Worm (Caenorhabditis elegans) whole organism, L1 larva: ENCODE measurements around the gene Y57G11B.3.
A peak's percentile ranks its signal among the peaks of the same experiment; 100 is the strongest.

Experiments
- C16A3.4 ChIP-seq: fragments of 150-350 bp; optimal IDR thresholded peaks from 2 replicates; lab custom pipeline; 2014; ENCODE audit warnings: missing biosample characterization, missing genetic modification characterization
- F16B12.6 ChIP-seq: fragments of 150-350 bp; optimal IDR thresholded peaks from 2 replicates; lab custom pipeline; 2014; ENCODE audit warnings: missing biosample characterization, missing genetic modification characterization
- Y116A8C.19 ChIP-seq: sonication (generic microtip); optimal IDR thresholded peaks from 2 replicates; lab custom pipeline; 2016; ENCODE audit warnings: missing compliant biosample characterization, missing genetic modification characterization, borderline replicate concordance
- aha-1 ChIP-seq: fragments of 150-350 bp; optimal IDR thresholded peaks from 2 replicates; lab custom pipeline; 2014; ENCODE audit warnings: missing biosample characterization, missing genetic modification characterization
- blmp-1 ChIP-seq: fragments of 150-350 bp; optimal IDR thresholded peaks from 2 replicates; lab custom pipeline; 2014; ENCODE audit warnings: missing biosample characterization, missing genetic modification characterization
- ceh-63 ChIP-seq: fragments of 200-800 bp; sonication (Bioruptor generic); optimal IDR thresholded peaks from 2 replicates; lab custom pipeline; 2018; ENCODE audit warnings: mild to moderate bottlenecking, missing genetic modification characterization, missing compliant biosample characterization
- ceh-88 ChIP-seq: fragments of 200-800 bp; sonication (Bioruptor generic); IDR thresholded peaks from 2 replicates; pipeline ENCODE4 v1.3.6; 2022; ENCODE audit warnings: missing genetic modification characterization, missing compliant biosample characterization
- ces-1 ChIP-seq: fragments of 150-350 bp; optimal IDR thresholded peaks from 2 replicates; lab custom pipeline; 2014; ENCODE audit warnings: missing biosample characterization, missing genetic modification reagents, missing genetic modification characterization
- dpl-1 ChIP-seq, 3 experiments: fragments of 150-350 bp in 2 of 3; sonication (generic microtip) in 1 of 3; optimal IDR thresholded peaks; 2 replicates each; lab custom pipeline; 2014 to 2017; ENCODE audit warnings: missing biosample characterization in 3 of 3, missing genetic modification characterization in 3 of 3, missing genetic modification reagents in 3 of 3
- efl-1 ChIP-seq, 4 experiments: fragments of 150-350 bp; optimal IDR thresholded peaks in 3 of 4; peaks in 1 of 4; 1 replicate in 1 of 4; 2 replicates in 3 of 4; lab custom pipeline; 2014; ENCODE audit warnings: missing biosample characterization in 2 of 4, missing genetic modification characterization in 2 of 4, missing genetic modification reagents in 2 of 4
- egl-27 ChIP-seq, 2 experiments: fragments of 150-350 bp in 1 of 2; sonication (generic microtip); optimal IDR thresholded peaks; 3 replicates each; lab custom pipeline; 2017 to 2018; ENCODE audit warnings: missing biosample characterization in 2 of 2, missing genetic modification characterization in 2 of 2, missing genetic modification reagents in 2 of 2
- elt-3 ChIP-seq, 6 experiments: fragments of 150-350 bp in 1 of 6; sonication (generic microtip); optimal IDR thresholded peaks; 2 replicates each; lab custom pipeline; 2017 to 2018; ENCODE audit warnings: missing biosample characterization in 6 of 6, missing genetic modification characterization in 6 of 6, inconsistent platforms in 1 of 6
- fkh-10 ChIP-seq: sonication (generic microtip); optimal IDR thresholded peaks from 2 replicates; lab custom pipeline; 2017; ENCODE audit warnings: missing biosample characterization, missing genetic modification reagents, missing genetic modification characterization
- grh-1 ChIP-seq: fragments of 200-800 bp; sonication (Bioruptor generic); IDR thresholded peaks from 2 replicates; pipeline ENCODE4 v1.3.6; 2022; ENCODE audit warnings: missing genetic modification reagents, missing genetic modification characterization, missing compliant biosample characterization
- hlh-17 ChIP-seq: fragments of 200-800 bp; sonication (Bioruptor generic); optimal IDR thresholded peaks from 2 replicates; lab custom pipeline; 2018; ENCODE audit warnings: missing genetic modification characterization, mild to moderate bottlenecking, missing compliant biosample characterization, moderate library complexity, borderline replicate concordance
- hlh-4 ChIP-seq: sonication (generic microtip); optimal IDR thresholded peaks from 2 replicates; lab custom pipeline; 2016; ENCODE audit warnings: mild to moderate bottlenecking, missing genetic modification characterization, missing compliant biosample characterization
- hpl-2 ChIP-seq: fragments of 150-350 bp; optimal IDR thresholded peaks from 2 replicates; lab custom pipeline; 2014; ENCODE audit warnings: missing biosample characterization, missing genetic modification reagents, missing genetic modification characterization
- isw-1 ChIP-seq: fragments of 200-800 bp; sonication (Bioruptor generic); IDR thresholded peaks from 2 replicates; pipeline ENCODE4 v1.3.6; 2022; ENCODE audit warnings: missing genetic modification characterization, missing compliant biosample characterization
- jun-1 ChIP-seq: fragments of 150-350 bp; optimal IDR thresholded peaks from 2 replicates; lab custom pipeline; 2014; ENCODE audit warnings: missing biosample characterization, missing genetic modification reagents, missing genetic modification characterization
- lin-14 ChIP-seq: fragments of 200-800 bp; sonication (Bioruptor generic); optimal IDR thresholded peaks from 2 replicates; lab custom pipeline; 2018; ENCODE audit warnings: mild to moderate bottlenecking, missing genetic modification characterization, moderate library complexity, missing compliant biosample characterization
- lin-35 ChIP-seq, 2 experiments: fragments of 150-350 bp; optimal IDR thresholded peaks; 2 replicates each; lab custom pipeline; 2014; ENCODE audit warnings: missing biosample characterization in 2 of 2, missing genetic modification characterization in 2 of 2, missing genetic modification reagents in 2 of 2
- lir-3 ChIP-seq: sonication (generic microtip); optimal IDR thresholded peaks from 2 replicates; lab custom pipeline; 2016; ENCODE audit warnings: mild to moderate bottlenecking, missing genetic modification characterization, moderate library complexity, missing compliant biosample characterization; ENCODE audit not compliant: poor library complexity
- lsy-2 ChIP-seq, 2 experiments: fragments of 150-350 bp; optimal IDR thresholded peaks; 2 replicates each; lab custom pipeline; 2014; ENCODE audit warnings: missing biosample characterization in 2 of 2, missing genetic modification characterization in 2 of 2
- mab-9 ChIP-seq: fragments of 200-800 bp; sonication (Bioruptor generic); IDR thresholded peaks from 2 replicates; pipeline ENCODE4 v1.3.6; 2022; ENCODE audit warnings: missing genetic modification reagents, missing genetic modification characterization, missing compliant biosample characterization
- nhr-11 ChIP-seq: fragments of 150-350 bp; optimal IDR thresholded peaks from 2 replicates; lab custom pipeline; 2014; ENCODE audit warnings: missing biosample characterization, missing genetic modification characterization
- nhr-19 ChIP-seq: fragments of 200-800 bp; sonication (Bioruptor generic); conservative IDR thresholded peaks from 2 replicates; pipeline ENCODE4 v1.3.6; 2022; ENCODE audit warnings: missing genetic modification characterization, missing compliant biosample characterization
- nhr-20 ChIP-seq: sonication (generic microtip); optimal IDR thresholded peaks from 2 replicates; lab custom pipeline; 2016; ENCODE audit warnings: mild to moderate bottlenecking, missing genetic modification characterization, missing compliant biosample characterization
- nhr-237 ChIP-seq: fragments of 150-350 bp; optimal IDR thresholded peaks from 2 replicates; lab custom pipeline; 2014; ENCODE audit warnings: missing biosample characterization, missing genetic modification characterization
- nhr-71 ChIP-seq: sonication (generic microtip); optimal IDR thresholded peaks from 2 replicates; lab custom pipeline; 2016; ENCODE audit warnings: mild to moderate bottlenecking, missing genetic modification characterization, moderate library complexity, missing compliant biosample characterization
- nhr-76 ChIP-seq: sonication (generic microtip); optimal IDR thresholded peaks from 2 replicates; lab custom pipeline; 2017; ENCODE audit warnings: missing biosample characterization, missing genetic modification characterization
- nhr-84 ChIP-seq: sonication (generic microtip); optimal IDR thresholded peaks from 2 replicates; lab custom pipeline; 2017; ENCODE audit warnings: missing biosample characterization, missing genetic modification characterization
- nhr-85 ChIP-seq: sonication (generic microtip); peaks from one replicate; lab custom pipeline; 2016; ENCODE audit warnings: missing genetic modification characterization, inconsistent platforms, missing compliant biosample characterization
- pag-3 ChIP-seq: sonication (generic microtip); optimal IDR thresholded peaks from 2 replicates; lab custom pipeline; 2017; ENCODE audit warnings: missing genetic modification characterization, mild to moderate bottlenecking, missing compliant biosample characterization, antibody characterized with exemption, borderline replicate concordance; ENCODE audit not compliant: insufficient read depth
- rnt-1 ChIP-seq: sonication (generic microtip); optimal IDR thresholded peaks from 2 replicates; lab custom pipeline; 2016; ENCODE audit warnings: mild to moderate bottlenecking, missing genetic modification characterization, moderate library complexity, missing compliant biosample characterization
- snu-23 ChIP-seq: sonication (generic microtip); optimal IDR thresholded peaks from 2 replicates; lab custom pipeline; 2016; ENCODE audit warnings: missing genetic modification characterization, missing compliant biosample characterization
- sox-4 ChIP-seq: sonication (generic microtip); optimal IDR thresholded peaks from 2 replicates; lab custom pipeline; 2016; ENCODE audit warnings: missing genetic modification characterization, missing compliant biosample characterization
- swsn-7 ChIP-seq: sonication (generic microtip); optimal IDR thresholded peaks from 2 replicates; lab custom pipeline; 2016; ENCODE audit warnings: missing genetic modification characterization, missing compliant biosample characterization
- tbx-2 ChIP-seq: sonication (generic microtip); optimal IDR thresholded peaks from 2 replicates; lab custom pipeline; 2016; ENCODE audit warnings: missing genetic modification characterization, missing compliant biosample characterization
- unc-130 ChIP-seq: fragments of 150-350 bp; optimal IDR thresholded peaks from 2 replicates; lab custom pipeline; 2017; ENCODE audit warnings: missing biosample characterization, missing genetic modification characterization, inconsistent platforms
- unc-62 ChIP-seq: fragments of 150-350 bp; optimal IDR thresholded peaks from 2 replicates; lab custom pipeline; 2014; ENCODE audit warnings: missing biosample characterization, missing genetic modification reagents, missing genetic modification characterization
- unc-86 ChIP-seq: sonication (generic microtip); optimal IDR thresholded peaks from 2 replicates; lab custom pipeline; 2016; ENCODE audit warnings: missing genetic modification characterization, missing compliant biosample characterization
- vab-15 ChIP-seq: sonication (generic microtip); optimal IDR thresholded peaks from 2 replicates; lab custom pipeline; 2017; ENCODE audit warnings: missing genotype, mild to moderate bottlenecking, missing genetic modification characterization, missing compliant biosample characterization
- xbp-1 ChIP-seq: sonication (generic microtip); optimal IDR thresholded peaks from 2 replicates; lab custom pipeline; 2016; ENCODE audit warnings: missing genetic modification characterization, missing compliant biosample characterization
- zip-4 ChIP-seq: fragments of 200-800 bp; sonication (Bioruptor generic); optimal IDR thresholded peaks from 2 replicates; lab custom pipeline; 2018; ENCODE audit warnings: mild to moderate bottlenecking, missing genetic modification characterization, moderate library complexity, missing compliant biosample characterization
- ztf-4 ChIP-seq: fragments of 150-350 bp; optimal IDR thresholded peaks from 2 replicates; lab custom pipeline; 2014; ENCODE audit warnings: missing biosample characterization, missing genetic modification characterization

Gene Y57G11B.3

DNA sequence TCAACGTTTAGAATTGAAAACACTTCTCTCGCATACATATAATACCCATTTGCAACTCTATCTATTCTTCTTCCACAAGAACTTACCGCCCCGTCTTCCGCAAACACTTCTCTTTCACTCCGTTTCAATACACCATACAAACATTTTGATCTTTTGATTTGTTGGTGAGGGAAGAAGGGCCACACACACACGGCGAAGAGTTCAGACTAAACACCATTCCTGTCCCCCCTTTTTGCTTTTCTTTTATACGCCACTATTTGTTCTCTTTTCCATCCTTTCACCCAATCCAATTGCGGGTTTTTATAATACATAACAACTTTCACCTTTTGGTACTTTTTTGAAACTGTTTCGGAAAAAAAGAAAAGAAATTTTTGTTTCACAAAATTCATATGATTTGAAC is 31.0 kb upstream of the Y57G11B.3 start:
- TF ChIP-seq blmp-1 (tag; lab: Kevin White, UChicago) (peak; percentile 78), elt-3 (tag; optimal IDR thresholded peaks at IDR 0.05; lab: Kevin White, UChicago) (no peak), swsn-7 (tag; lab: Kevin White, UChicago) (no peak), hlh-4 (tag; lab: Kevin White, UChicago) (no peak), lin-35 (GFP tag; optimal IDR thresholded peaks at IDR 0.05; lab: Kevin White, UChicago) (no peak), nhr-71 (peak; percentile 20), nhr-20 (tag; lab: Kevin White, UChicago) (peak; percentile 38), lin-14 (GFP tag; lab: Kevin White, UChicago) (peak; percentile 54), nhr-237 (tag; lab: Kevin White, UChicago) (no peak)

DNA sequence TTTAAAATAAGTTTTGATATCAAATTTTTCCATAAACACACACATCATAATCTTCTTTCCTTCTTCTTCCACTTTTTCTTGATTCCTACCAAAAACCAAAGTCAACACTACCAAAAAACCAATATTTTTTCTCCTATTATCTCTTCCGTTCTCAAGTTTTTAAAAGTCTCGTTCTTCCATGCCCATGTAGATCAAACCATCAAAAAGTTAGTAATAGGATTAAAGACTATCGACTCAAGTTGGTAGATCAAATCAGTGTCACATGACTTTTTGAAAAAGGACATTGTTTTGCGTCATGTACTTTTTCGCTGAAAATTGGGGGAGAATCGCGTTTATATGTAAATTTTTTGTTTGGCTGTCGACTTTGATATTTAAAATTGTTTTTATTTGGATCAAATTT is 28.8 kb upstream of the Y57G11B.3 start:
- TF ChIP-seq rnt-1 (tag; lab: Kevin White, UChicago): no peak
- TF ChIP-seq nhr-237 (tag; lab: Kevin White, UChicago): no peak
- no peak for TF ChIP-seq mab-9
- TF ChIP-seq snu-23: peak; percentile 30
- TF ChIP-seq nhr-85 (tag; lab: Kevin White, UChicago): peak; percentile 84
- TF ChIP-seq grh-1: no peak
- no peak for TF ChIP-seq efl-1 (optimal IDR thresholded peaks at IDR 0.05; lab: Kevin White, UChicago)
- TF ChIP-seq efl-1 (GFP tag; optimal IDR thresholded peaks at IDR 0.05 in 1 of 2; lab: Kevin White, UChicago): peak in 1 of 2 experiments; percentile 90
- no peak for TF ChIP-seq lir-3 (tag; lab: Kevin White, UChicago)
- no peak for TF ChIP-seq pag-3 (tag; lab: Kevin White, UChicago)
- peak in 1 of 2 experiments; percentile 34 for TF ChIP-seq lin-35 (GFP tag; optimal IDR thresholded peaks at IDR 0.05; lab: Kevin White, UChicago)
- no peak for TF ChIP-seq xbp-1 (tag; lab: Kevin White, UChicago)
- TF ChIP-seq nhr-20 (tag; lab: Kevin White, UChicago): peak; percentile 40
- no peak for TF ChIP-seq unc-86 (tag; lab: Kevin White, UChicago)
- no peak for TF ChIP-seq nhr-84 (tag; lab: Kevin White, UChicago)
- TF ChIP-seq ztf-4: no peak

DNA sequence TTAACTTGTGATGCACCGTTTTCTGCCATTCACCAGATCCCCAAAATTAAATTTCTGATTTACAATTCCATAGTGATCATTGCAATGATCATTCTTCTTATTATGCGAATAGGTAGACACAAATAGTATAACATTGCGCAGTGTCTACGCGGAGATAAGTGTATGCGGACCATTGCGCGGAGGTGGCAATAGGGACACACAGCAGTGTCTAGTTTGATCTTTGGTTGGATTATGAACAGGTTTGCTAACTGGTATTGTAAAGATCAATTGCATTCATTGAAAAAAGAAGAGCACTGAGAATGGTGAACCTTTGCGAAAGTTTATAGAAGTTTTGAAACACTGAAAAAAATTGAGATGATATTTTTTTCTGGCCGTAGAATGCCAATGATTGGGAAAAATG is 25.1 kb upstream of the Y57G11B.3 start:
- TF ChIP-seq elt-3 (tag; optimal IDR thresholded peaks at IDR 0.05; lab: Kevin White, UChicago) (peak in 1 of 6 experiments; percentile 55), blmp-1 (tag; lab: Kevin White, UChicago) (peak; percentile 12), hlh-17 (GFP tag; lab: Kevin White, UChicago) (no peak), dpl-1 (GFP tag; optimal IDR thresholded peaks at IDR 0.05; lab: Kevin White, UChicago) (no peak), nhr-20 (tag; lab: Kevin White, UChicago) (peak; percentile 46), nhr-85 (tag; lab: Kevin White, UChicago) (peak; percentile 67), tbx-2 (tag; lab: Kevin White, UChicago) (no peak)

DNA sequence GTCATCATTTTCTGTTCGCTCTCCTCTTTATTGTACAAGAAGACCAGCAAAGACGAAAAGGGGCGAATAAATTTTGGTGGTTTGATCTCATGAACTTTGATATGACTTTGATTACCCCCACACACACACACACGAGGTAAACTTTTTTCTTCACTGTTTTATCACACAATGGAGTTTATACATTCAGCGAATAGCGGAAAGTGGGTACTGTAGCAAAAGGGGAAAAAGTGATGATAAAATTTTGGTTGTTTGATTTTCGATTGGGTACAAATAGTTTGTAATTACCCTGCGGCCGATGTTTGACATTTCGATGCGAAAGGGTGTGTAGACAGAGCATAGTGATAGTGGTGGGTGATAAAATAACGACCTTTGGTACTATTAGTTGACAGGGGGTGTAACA is 20.1 kb upstream of the Y57G11B.3 start:
- no peak for TF ChIP-seq mab-9
- TF ChIP-seq hpl-2: no peak
- no peak for TF ChIP-seq unc-130 (tag; lab: Kevin White, UChicago)
- TF ChIP-seq egl-27 (tag; optimal IDR thresholded peaks at IDR 0.05; lab: Kevin White, UChicago): peak; percentile 83 to 87
- peak; percentile 45; the same call in 1 of the 2 replicates for TF ChIP-seq ceh-88 (GFP tag; lab: Robert Waterston, UW)
- no peak for TF ChIP-seq aha-1 (tag; lab: Kevin White, UChicago)
- no peak for TF ChIP-seq nhr-11 (tag; lab: Kevin White, UChicago)
- no peak for TF ChIP-seq F16B12.6 (tag; lab: Kevin White, UChicago)
- TF ChIP-seq C16A3.4: peak; percentile 48
- no peak for TF ChIP-seq lir-3 (tag; lab: Kevin White, UChicago)
- no peak for TF ChIP-seq unc-62 (GFP tag; lab: Kevin White, UChicago)
- peak; percentile 76 to 94 for TF ChIP-seq lsy-2 (tag; optimal IDR thresholded peaks at IDR 0.05; lab: Kevin White, UChicago)
- no peak for TF ChIP-seq ceh-63 (GFP tag; lab: Kevin White, UChicago)
- no peak for TF ChIP-seq Y116A8C.19 (tag; lab: Kevin White, UChicago)
- TF ChIP-seq vab-15 (tag; lab: Kevin White, UChicago): peak; percentile 82
- TF ChIP-seq isw-1: no peak
- TF ChIP-seq efl-1 (optimal IDR thresholded peaks at IDR 0.05; lab: Kevin White, UChicago): peak; percentile 7 to 37
- TF ChIP-seq efl-1 (GFP tag; optimal IDR thresholded peaks at IDR 0.05 in 1 of 2; lab: Kevin White, UChicago): peak in 1 of 2 experiments; percentile 94
- TF ChIP-seq jun-1: peak; percentile 82
- TF ChIP-seq fkh-10 (GFP tag; lab: Kevin White, UChicago): no peak
- TF ChIP-seq ces-1 (GFP tag; lab: Kevin White, UChicago): no peak
- TF ChIP-seq hlh-17 (GFP tag; lab: Kevin White, UChicago): no peak
- peak; percentile 90 for TF ChIP-seq nhr-19 (GFP tag; lab: Robert Waterston, UW)
- TF ChIP-seq sox-4 (tag; lab: Kevin White, UChicago): no peak
- peak; percentile 65 for TF ChIP-seq nhr-76 (tag; lab: Kevin White, UChicago)
- no peak for TF ChIP-seq zip-4 (GFP tag; lab: Kevin White, UChicago)
